Fruit fly (Drosophila melanogaster) whole organism, embryonic: ENCODE data around the gene CG13670.

Experiments
- Awh ChIP-seq: fragments of 200-800 bp; sonication (Bioruptor generic); IDR thresholded peaks from 2 replicates; pipeline ENCODE4, ENCODE4 v1.3.6; 2022; ENCODE audit warnings: missing biosample characterization, missing genetic modification characterization
- B-H2 ChIP-seq: fragments of 200-800 bp; sonication (Bioruptor generic); optimal IDR thresholded peaks from 2 replicates; lab custom pipeline; 2018; ENCODE audit warnings: missing biosample characterization, mild to moderate bottlenecking, missing genetic modification characterization
- CG10147 ChIP-seq: fragments of 200-800 bp; sonication (Bioruptor generic); optimal IDR thresholded peaks from 2 replicates; lab custom pipeline; 2019; ENCODE audit warnings: missing biosample characterization, mild to moderate bottlenecking, missing genetic modification characterization, moderate library complexity
- CG10274 ChIP-seq: fragments of 200-800 bp; sonication (Bioruptor generic); optimal IDR thresholded peaks from 3 replicates; lab custom pipeline; 2017; ENCODE audit warnings: missing biosample characterization, mild to moderate bottlenecking, missing genetic modification characterization
- CG12236 ChIP-seq: fragments of 200-800 bp; sonication (Bioruptor generic); optimal IDR thresholded peaks from 2 replicates; lab custom pipeline; 2016; ENCODE audit warnings: missing biosample characterization, missing genetic modification characterization
- CG12299 ChIP-seq: fragments of 200-800 bp; sonication (Bioruptor generic); optimal IDR thresholded peaks from 2 replicates; lab custom pipeline; 2018; ENCODE audit warnings: missing biosample characterization, mild to moderate bottlenecking, missing genetic modification characterization
- CG13775 ChIP-seq: fragments of 200-800 bp; sonication (Bioruptor generic); optimal IDR thresholded peaks from 3 replicates; lab custom pipeline; 2017; ENCODE audit warnings: missing biosample characterization, mild to moderate bottlenecking, missing genetic modification characterization
- CG15011 ChIP-seq: fragments of 200-800 bp; sonication (Bioruptor generic); optimal IDR thresholded peaks from 3 replicates; lab custom pipeline; 2018; ENCODE audit warnings: missing biosample characterization, mild to moderate bottlenecking, missing genetic modification characterization
- CG1602 ChIP-seq: fragments of 200-800 bp; sonication (Bioruptor generic); optimal IDR thresholded peaks from 3 replicates; lab custom pipeline; 2016; ENCODE audit warnings: missing biosample characterization, missing genetic modification characterization
- CG16863 ChIP-seq: fragments of 200-800 bp; sonication (Bioruptor generic); optimal IDR thresholded peaks from 3 replicates; lab custom pipeline; 2016; ENCODE audit warnings: missing biosample characterization, missing genetic modification characterization
- CG17912 ChIP-seq: fragments of 200-800 bp; sonication (Bioruptor generic); optimal IDR thresholded peaks from 2 replicates; lab custom pipeline; 2018; ENCODE audit warnings: missing biosample characterization, mild to moderate bottlenecking, missing genetic modification characterization
- CG18011 ChIP-seq: fragments of 200-800 bp; sonication (Bioruptor generic); optimal IDR thresholded peaks from 2 replicates; lab custom pipeline; 2017; ENCODE audit warnings: missing biosample characterization, missing genetic modification characterization, mild to moderate bottlenecking, moderate library complexity, missing genotype
- CG2199 ChIP-seq: fragments of 200-800 bp; sonication (Bioruptor generic); IDR thresholded peaks from 3 replicates; pipeline ENCODE4 v1.3.6; 2022; ENCODE audit warnings: missing biosample characterization, missing genetic modification characterization
- CG32532 ChIP-seq: fragments of 200-800 bp; sonication (Bioruptor generic); IDR thresholded peaks from 2 replicates; pipeline ENCODE4 v1.3.6; 2022; ENCODE audit warnings: missing biosample characterization, missing genetic modification characterization
- CG34224 ChIP-seq: fragments of 200-800 bp; sonication (Bioruptor generic); IDR thresholded peaks from 3 replicates; pipeline ENCODE4 v1.3.6; 2022; ENCODE audit warnings: missing biosample characterization, missing genetic modification characterization; ENCODE audit not compliant: partially characterized antibody
- CG34422 ChIP-seq: fragments of 200-800 bp; sonication (Bioruptor generic); IDR thresholded peaks from 3 replicates; pipeline ENCODE4 v1.3.6; 2022; ENCODE audit warnings: missing biosample characterization, missing genetic modification characterization
- CG3838 ChIP-seq: fragments of 200-800 bp; sonication (Bioruptor generic); optimal IDR thresholded peaks from 3 replicates; lab custom pipeline; 2016; ENCODE audit warnings: missing biosample characterization, missing genetic modification characterization
- CG4328 ChIP-seq: fragments of 200-800 bp; sonication (Bioruptor generic); optimal IDR thresholded peaks from 3 replicates; lab custom pipeline; 2017; ENCODE audit warnings: missing biosample characterization, missing genetic modification reagents, missing genetic modification characterization
- CG4617 ChIP-seq: fragments of 200-800 bp; sonication (Bioruptor generic); optimal IDR thresholded peaks from 3 replicates; lab custom pipeline; 2016; ENCODE audit warnings: missing biosample characterization, missing genetic modification characterization, borderline replicate concordance
- CG6175 ChIP-seq: fragments of 200-800 bp; sonication (Bioruptor generic); IDR thresholded peaks from 3 replicates; pipeline ENCODE4 v1.3.6; 2022; ENCODE audit warnings: missing biosample characterization, missing genetic modification characterization
- CG7372 ChIP-seq: fragments of 200-800 bp; sonication (Bioruptor generic); IDR thresholded peaks from 2 replicates; pipeline ENCODE4 v1.3.6; 2022; ENCODE audit warnings: missing biosample characterization, missing genetic modification characterization
- CG7839 ChIP-seq: fragments of 200-800 bp; sonication (Bioruptor generic); optimal IDR thresholded peaks from 3 replicates; lab custom pipeline; 2018; ENCODE audit warnings: missing biosample characterization, mild to moderate bottlenecking, missing genetic modification characterization, moderate library complexity
- CrebB ChIP-seq: fragments of 200-800 bp; sonication (Bioruptor generic); optimal IDR thresholded peaks from 3 replicates; lab custom pipeline; 2018; ENCODE audit warnings: missing biosample characterization, mild to moderate bottlenecking, missing genetic modification characterization
- Ets97D ChIP-seq: fragments of 200-800 bp; sonication (Bioruptor generic); optimal IDR thresholded peaks from 3 replicates; lab custom pipeline; 2016; ENCODE audit warnings: missing biosample characterization, missing genetic modification characterization
- Lpt ChIP-seq: fragments of >200 bp; optimal IDR thresholded peaks from 2 replicates; lab custom pipeline; 2018; ENCODE audit warnings: missing biosample characterization, missing genetic modification characterization
- NC2α ChIP-seq: fragments of 200-800 bp; sonication (Bioruptor generic); optimal IDR thresholded peaks from 2 replicates; lab custom pipeline; 2016; ENCODE audit warnings: missing biosample characterization, missing genetic modification characterization
- Optix ChIP-seq: fragments of 200-800 bp; sonication (Bioruptor generic); IDR thresholded peaks from 3 replicates; pipeline ENCODE4 v1.3.6; 2022; ENCODE audit warnings: missing biosample characterization, missing genetic modification characterization
- Sox100B ChIP-seq: fragments of 200-800 bp; sonication (Bioruptor generic); optimal IDR thresholded peaks from 3 replicates; lab custom pipeline; 2018; ENCODE audit warnings: missing biosample characterization, mild to moderate bottlenecking, missing genetic modification characterization
- Usf ChIP-seq: fragments of 200-800 bp; sonication (Bioruptor generic); optimal IDR thresholded peaks from 2 replicates; lab custom pipeline; 2017; ENCODE audit warnings: missing genotype, missing biosample characterization, missing genetic modification characterization
- Vsx1 ChIP-seq: fragments of 200-800 bp; sonication (Bioruptor generic); optimal IDR thresholded peaks from 2 replicates; lab custom pipeline; 2017; ENCODE audit warnings: missing biosample characterization, mild to moderate bottlenecking, missing genetic modification characterization, missing genetic modification reagents
- YL-1 ChIP-seq: fragments of 200-800 bp; sonication (Bioruptor generic); optimal IDR thresholded peaks from 3 replicates; lab custom pipeline; 2017; ENCODE audit warnings: missing biosample characterization, mild to moderate bottlenecking, missing genetic modification characterization
- az2 ChIP-seq: fragments of 200-800 bp; sonication (Bioruptor generic); optimal IDR thresholded peaks from 3 replicates; lab custom pipeline; 2016; ENCODE audit warnings: missing biosample characterization, missing genetic modification characterization
- btn ChIP-seq: fragments of 200-800 bp; sonication (Bioruptor generic); optimal IDR thresholded peaks from 2 replicates; lab custom pipeline; 2016; ENCODE audit warnings: missing biosample characterization, missing genetic modification characterization
- caup ChIP-seq: fragments of 200-800 bp; sonication (Bioruptor generic); optimal IDR thresholded peaks from 3 replicates; lab custom pipeline; 2017; ENCODE audit warnings: missing biosample characterization, mild to moderate bottlenecking, missing genetic modification characterization, moderate library complexity; ENCODE audit not compliant: severe bottlenecking
- chn ChIP-seq: fragments of 200-800 bp; sonication (Bioruptor generic); optimal IDR thresholded peaks from 2 replicates; lab custom pipeline; 2016; ENCODE audit warnings: missing biosample characterization, missing genetic modification characterization
- dmrt11E ChIP-seq: fragments of 200-800 bp; sonication (Bioruptor generic); optimal IDR thresholded peaks from 3 replicates; lab custom pipeline; 2018; ENCODE audit warnings: missing biosample characterization, mild to moderate bottlenecking, missing genetic modification characterization, moderate library complexity
- fu2 ChIP-seq: fragments of 200-800 bp; sonication (Bioruptor generic); optimal IDR thresholded peaks from 2 replicates; lab custom pipeline; 2016; ENCODE audit warnings: missing biosample characterization, missing genetic modification characterization
- gsb-n ChIP-seq: fragments of 200-800 bp; sonication (Bioruptor generic); optimal IDR thresholded peaks from 3 replicates; lab custom pipeline; 2018; ENCODE audit warnings: missing biosample characterization, mild to moderate bottlenecking, missing genetic modification characterization
- ham ChIP-seq: fragments of 200-800 bp; sonication (Bioruptor generic); IDR thresholded peaks from 2 replicates; pipeline ENCODE4 v1.3.6; 2022; ENCODE audit warnings: missing biosample characterization, missing genetic modification characterization
- lab ChIP-seq: fragments of 200-800 bp; sonication (Bioruptor generic); optimal IDR thresholded peaks from 3 replicates; lab custom pipeline; 2017; ENCODE audit warnings: missing biosample characterization, missing genetic modification characterization, mild to moderate bottlenecking, moderate library complexity, missing genetic modification reagents
- org-1 ChIP-seq: fragments of 200-800 bp; sonication (Bioruptor generic); optimal IDR thresholded peaks from 2 replicates; lab custom pipeline; 2017; ENCODE audit warnings: missing biosample characterization, missing genetic modification characterization
- otp ChIP-seq: fragments of 200-800 bp; sonication (Bioruptor generic); IDR thresholded peaks from 3 replicates; pipeline ENCODE4, ENCODE4 v1.3.6; 2022; ENCODE audit warnings: missing biosample characterization, missing genetic modification characterization
- pan ChIP-seq, 4 experiments: fragments of >200 bp in 3 of 4; fragments of 200-800 bp in 1 of 4; sonication (Bioruptor generic) in 1 of 4; optimal IDR thresholded peaks in 3 of 4; IDR thresholded peaks in 1 of 4; 2 replicates each; pipeline versions ENCODE4 v1.3.6 to Lab custom; 2017 to 2022; ENCODE audit warnings: missing biosample characterization in 2 of 4, missing genetic modification characterization in 2 of 4, mixed read lengths in 1 of 4
- pb ChIP-seq: fragments of 200-800 bp; sonication (Bioruptor generic); optimal IDR thresholded peaks from 3 replicates; lab custom pipeline; 2016; ENCODE audit warnings: missing biosample characterization, missing genetic modification characterization
- psq ChIP-seq: fragments of 200-800 bp; sonication (Bioruptor generic); optimal IDR thresholded peaks from 2 replicates; lab custom pipeline; 2017; ENCODE audit warnings: missing biosample characterization, missing genetic modification characterization
- sima ChIP-seq: fragments of 200-800 bp; sonication (Bioruptor generic); optimal IDR thresholded peaks from 2 replicates; lab custom pipeline; 2016; ENCODE audit warnings: missing biosample characterization, missing genetic modification characterization
- slbo ChIP-seq: fragments of 200-800 bp; sonication (Bioruptor generic); IDR thresholded peaks from 2 replicates; pipeline ENCODE4 v1.3.6; 2022; ENCODE audit warnings: missing biosample characterization, missing genetic modification characterization
- stc ChIP-seq: fragments of 200-800 bp; sonication (Bioruptor generic); IDR thresholded peaks from 2 replicates; pipeline ENCODE4 v1.3.6; 2022; ENCODE audit warnings: missing biosample characterization, missing genetic modification characterization
- tio ChIP-seq: fragments of 200-800 bp; sonication (Bioruptor generic); optimal IDR thresholded peaks from 2 replicates; lab custom pipeline; 2017; ENCODE audit warnings: missing biosample characterization, missing genetic modification characterization, inconsistent platforms
- vfl ChIP-seq: fragments of 200-800 bp; sonication (Bioruptor generic); optimal IDR thresholded peaks from 2 replicates; lab custom pipeline; 2016; ENCODE audit warnings: missing biosample characterization, missing genetic modification characterization

Gene CG13670

DNA sequence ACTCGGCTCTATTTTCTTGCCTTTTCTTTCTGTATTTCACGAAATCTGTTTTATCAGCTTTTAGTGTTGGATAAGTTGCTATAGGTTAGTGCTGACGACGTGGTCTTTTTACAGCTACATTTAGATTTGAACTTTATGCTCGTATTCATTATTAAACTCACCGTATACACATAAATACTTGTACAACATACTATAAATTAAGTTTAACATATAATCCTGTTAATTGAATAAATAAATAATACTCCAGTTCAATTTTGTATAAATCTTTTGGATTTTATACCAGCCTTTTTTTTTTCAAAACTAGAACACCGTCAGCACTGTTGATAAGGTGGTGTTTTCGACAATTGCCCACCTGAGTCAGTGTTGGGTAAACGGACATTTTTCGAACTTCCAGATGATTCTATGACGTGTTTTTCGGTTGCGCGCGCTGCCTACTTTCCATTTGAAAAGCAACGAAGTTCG lies 11.6 kb upstream of the CG13670 start, which contains the start of gene BI-1 (continued):
- peak; percentile 29 for TF ChIP-seq CG12299
- no peak for TF ChIP-seq CG17912 (GFP tag; lab: Kevin White, UChicago)
- no peak for TF ChIP-seq pb
- peak; percentile 63 for TF ChIP-seq CG4617 (GFP tag; lab: Kevin White, UChicago)
- no peak for TF ChIP-seq NC2α (GFP tag; lab: Kevin White, UChicago)
- peak; percentile 74 for TF ChIP-seq CG7839 (tag; lab: Kevin White, UChicago)
- no peak for TF ChIP-seq tio
- peak; percentile 83 for TF ChIP-seq CG10147 (GFP tag; lab: Kevin White, UChicago)
- TF ChIP-seq Usf, result no peak
- TF ChIP-seq gsb-n (tag; lab: Kevin White, UChicago), result no peak
- no peak for TF ChIP-seq Lpt (GFP tag; lab: Kevin White, UChicago)
- TF ChIP-seq vfl, result peak; percentile 33
- no peak for TF ChIP-seq Optix (GFP tag; lab: Robert Waterston, UW)
- TF ChIP-seq btn (GFP tag; lab: Kevin White, UChicago), result no peak
- TF ChIP-seq Vsx1, result no peak
- TF ChIP-seq YL-1 (GFP tag; lab: Kevin White, UChicago), result peak; percentile 88
- TF ChIP-seq otp, result no peak
- no peak for TF ChIP-seq chn (GFP tag; lab: Kevin White, UChicago)
- TF ChIP-seq ham (GFP tag; lab: Robert Waterston, UW), result no peak
- TF ChIP-seq Ets97D (GFP tag; lab: Kevin White, UChicago), result peak; percentile 9
- peak; percentile 18 for TF ChIP-seq CrebB
- TF ChIP-seq dmrt11E, result peak; percentile 60
- no peak for TF ChIP-seq CG15011 (GFP tag; lab: Kevin White, UChicago)
- no peak for TF ChIP-seq CG34224 (GFP tag; lab: Robert Waterston, UW)
- TF ChIP-seq Awh, result no peak
- no peak for TF ChIP-seq pan (optimal IDR thresholded peaks at IDR 0.05; lab: Kevin White, UChicago)
- no peak for TF ChIP-seq pan (GFP tag; optimal IDR thresholded peaks at IDR 0.05 in 1 of 2, IDR thresholded peaks at IDR 0.05 in 1 of 2)
- TF ChIP-seq CG13775, result peak; percentile 61
- peak; percentile 57 for TF ChIP-seq az2 (GFP tag; lab: Kevin White, UChicago)
- no peak for TF ChIP-seq sima (GFP tag; lab: Kevin White, UChicago)
- TF ChIP-seq CG4328, result peak; percentile 67
- TF ChIP-seq CG18011 (GFP tag; lab: Kevin White, UChicago), result peak; percentile 49
- TF ChIP-seq CG3838 (GFP tag; lab: Kevin White, UChicago), result no peak
- TF ChIP-seq B-H2 (GFP tag; lab: Kevin White, UChicago), result peak; percentile 74
- peak; percentile 43 for TF ChIP-seq CG32532 (GFP tag; lab: Robert Waterston, UW)
- TF ChIP-seq Sox100B, result peak; percentile 79
- TF ChIP-seq psq (GFP tag; lab: Kevin White, UChicago), result no peak
- peak; percentile 41 for TF ChIP-seq org-1 (GFP tag; lab: Kevin White, UChicago)
- TF ChIP-seq stc (GFP tag; lab: Robert Waterston, UW), result no peak
- 0 out of 3 replicates have a peak, but pooled peaks have one; percentile 7 for TF ChIP-seq CG6175 (GFP tag; lab: Robert Waterston, UW)
- TF ChIP-seq fu2, result no peak
- TF ChIP-seq CG34422, result no peak
- peak; percentile 83 for TF ChIP-seq lab (GFP tag; lab: Kevin White, UChicago)
- TF ChIP-seq CG16863, result no peak
- peak; percentile 43 for TF ChIP-seq CG1602
- TF ChIP-seq CG2199 (GFP tag; lab: Robert Waterston, UW), result no peak
- no peak for TF ChIP-seq CG12236 (GFP tag; lab: Kevin White, UChicago)
- TF ChIP-seq slbo (GFP tag; lab: Robert Waterston, UW), result peak; percentile 54
- peak; percentile 22 for TF ChIP-seq CG10274 (GFP tag; lab: Kevin White, UChicago)
- TF ChIP-seq CG7372 (GFP tag; lab: Robert Waterston, UW), result no peak
- TF ChIP-seq caup (GFP tag; lab: Kevin White, UChicago), result peak; percentile 76
- TF ChIP-seq, all 482 proteins: peak for 210
